Worm (Caenorhabditis elegans): ENCODE data around the gene gcy-5.

Gene gcy-5

ce11 chrII:10283145-10283544 is 32.9 kb downstream of the gcy-5 start:
- TF ChIP-seq ceh-91 (GFP tag; IDR thresholded peaks at IDR 0.05) (no peak), lin-40 (tag; optimal IDR thresholded peaks at IDR 0.05) (no peak)

ce11 chrII:10281674-10282073 is 34.3 kb downstream of the gcy-5 start:
- TF ChIP-seq F10E7.11 (tag; optimal IDR thresholded peaks at IDR 0.05), result no peak
- TF ChIP-seq lsl-1 (GFP tag; optimal IDR thresholded peaks at IDR 0.05), result no peak
- no peak for TF ChIP-seq let-526 (GFP tag; IDR thresholded peaks at IDR 0.05)
- no peak for TF ChIP-seq lin-26 (GFP tag; IDR thresholded peaks at IDR 0.05)
- no peak for TF ChIP-seq ztf-18 (tag; optimal IDR thresholded peaks at IDR 0.05)
- no peak for TF ChIP-seq madf-3 (GFP tag; IDR thresholded peaks at IDR 0.05)
- no peak for TF ChIP-seq nfya-1 (tag; optimal IDR thresholded peaks at IDR 0.05; ENCODE audit: borderline replicate concordance, insufficient read depth)
- TF ChIP-seq D2030.7 (GFP tag; IDR thresholded peaks at IDR 0.05), result no peak
- TF ChIP-seq dox-1 (GFP tag; IDR thresholded peaks at IDR 0.05), result no peak
- TF ChIP-seq gei-17 (GFP tag; optimal IDR thresholded peaks at IDR 0.05), result no peak

- TF ChIP-seq ccch-3 (GFP tag; optimal IDR thresholded peaks at IDR 0.05) (no peak), F49E8.2 (tag; optimal IDR thresholded peaks at IDR 0.05; ENCODE audit: insufficient read depth) (no peak), snpc-1.3 (tag; optimal IDR thresholded peaks at IDR 0.05; ENCODE audit: insufficient read depth) (no peak)
Observed at ce11 chrII:10279561-10279960, 36.5 kb downstream of the gcy-5 start, which contains the start of gene ZK971.1. TSS of gene ZK971.1 (minus strand) at chrII:10279661.

ce11 chrII:10271093-10271492 is 44.9 kb downstream of the gcy-5 start, which contains the start of gene F54B3.4:
TSS of gene F54B3.4 (minus strand) at chrII:10271193.
- TF ChIP-seq K12H6.12 (tag; optimal IDR thresholded peaks at IDR 0.05) (no peak), ztf-25 (GFP tag; IDR thresholded peaks at IDR 0.05) (no peak), ztf-18 (tag; optimal IDR thresholded peaks at IDR 0.05) (no peak), lin-54 (GFP tag; optimal IDR thresholded peaks at IDR 0.05) (no peak), B0336.3 (GFP tag; IDR thresholded peaks at IDR 0.05) (no peak), aptf-2 (GFP tag; conservative IDR thresholded peaks at IDR 0.05) (no peak), efl-1 (GFP tag; optimal IDR thresholded peaks at IDR 0.05) (no peak), sdz-38 (tag; optimal IDR thresholded peaks at IDR 0.05) (no peak)

- TF ChIP-seq bed-1 (GFP tag; IDR thresholded peaks at IDR 0.05) (no peak), lir-1 (GFP tag; conservative IDR thresholded peaks at IDR 0.05) (no peak), let-526 (GFP tag; IDR thresholded peaks at IDR 0.05) (no peak), tbx-9 (tag; optimal IDR thresholded peaks at IDR 0.05; ENCODE audit: borderline replicate concordance) (no peak), lin-26 (GFP tag; IDR thresholded peaks at IDR 0.05) (no peak), let-607 (tag; optimal IDR thresholded peaks at IDR 0.05) (no peak), lsl-1 (GFP tag; optimal IDR thresholded peaks at IDR 0.05) (no peak), lsy-27 (tag; optimal IDR thresholded peaks at IDR 0.05; ENCODE audit: borderline replicate concordance, insufficient read depth) (no peak), pha-4 (tag; optimal IDR thresholded peaks at IDR 0.05) (no peak), ceh-79 (tag; optimal IDR thresholded peaks at IDR 0.05) (no peak), Y53G8AR.9 (GFP tag; conservative IDR thresholded peaks at IDR 0.05) (no peak), hmg-1.2 (GFP tag; IDR thresholded peaks at IDR 0.05) (no peak), lin-35 (GFP tag; optimal IDR thresholded peaks at IDR 0.05) (no peak), sdz-38 (tag; optimal IDR thresholded peaks at IDR 0.05) (no peak), atf-7 (tag; optimal IDR thresholded peaks at IDR 0.05) (no peak), hlh-12 (tag; optimal IDR thresholded peaks at IDR 0.05) (no peak), die-1 (tag; optimal IDR thresholded peaks at IDR 0.05) (no peak), F49E8.2 (tag; optimal IDR thresholded peaks at IDR 0.05; ENCODE audit: insufficient read depth) (no peak)
Observed at ce11 chrII:10270052-10270451, 46.0 kb downstream of the gcy-5 start, which contains the start of gene F54B3.2. TSS of gene F54B3.2 (minus strand) at chrII:10270152.
